Worm (Caenorhabditis elegans) whole organism, young adult: Measurements from ENCODE around the gene iglr-1.

Experiments
- B0261.1 ChIP-seq: sonication (generic microtip); optimal IDR thresholded peaks from 2 replicates; lab custom pipeline; 2016; ENCODE audit warnings: mild to moderate bottlenecking, missing genetic modification characterization, moderate library complexity, missing compliant biosample characterization
- C06A6.2 ChIP-seq: fragments of 200-800 bp; sonication (Bioruptor generic); conservative IDR thresholded peaks from 2 replicates; pipeline ENCODE4 v1.3.6; 2022; ENCODE audit warnings: missing genetic modification characterization, missing compliant biosample characterization
- C17E4.6 ChIP-seq: fragments of 200-800 bp; sonication (Bioruptor generic); IDR thresholded peaks from 2 replicates; pipeline ENCODE4 v1.3.6; 2022; ENCODE audit warnings: missing genetic modification reagents, missing genetic modification characterization, missing compliant biosample characterization
- F33H1.4 ChIP-seq: fragments of 200-800 bp; sonication (Bioruptor generic); IDR thresholded peaks from 2 replicates; pipeline ENCODE4 v1.3.6; 2022; ENCODE audit warnings: missing genetic modification reagents, missing genetic modification characterization, missing compliant biosample characterization
- F49E8.2 ChIP-seq: sonication (generic microtip); optimal IDR thresholded peaks from 3 replicates; lab custom pipeline; 2017; ENCODE audit warnings: missing genetic modification characterization, mild to moderate bottlenecking, missing compliant biosample characterization, antibody characterized with exemption, moderate library complexity; ENCODE audit not compliant: insufficient read depth
- F55B11.4 ChIP-seq: sonication (generic microtip); optimal IDR thresholded peaks from 2 replicates; lab custom pipeline; 2016; ENCODE audit warnings: missing compliant biosample characterization, missing genetic modification characterization, borderline replicate concordance; ENCODE audit not compliant: insufficient read depth
- F57C9.4 ChIP-seq: sonication (generic microtip); optimal IDR thresholded peaks from 2 replicates; lab custom pipeline; 2017; ENCODE audit warnings: mild to moderate bottlenecking, missing genetic modification characterization, missing compliant biosample characterization
- K12H6.12 ChIP-seq: fragments of 200-800 bp; sonication (Bioruptor generic); optimal IDR thresholded peaks from 2 replicates; lab custom pipeline; 2018; ENCODE audit warnings: mild to moderate bottlenecking, missing genetic modification characterization, missing compliant biosample characterization
- Y53F4B.3 ChIP-seq: fragments of 200-800 bp; sonication (Bioruptor generic); IDR thresholded peaks from 2 replicates; pipeline ENCODE4 v1.3.6; 2022; ENCODE audit warnings: missing genetic modification reagents, missing genetic modification characterization, missing compliant biosample characterization
- Y95B8A.8 ChIP-seq: fragments of 200-800 bp; sonication (Bioruptor generic); IDR thresholded peaks from 2 replicates; pipeline ENCODE4 v1.3.6; 2022; ENCODE audit warnings: missing genetic modification reagents, missing genetic modification characterization, missing compliant biosample characterization
- ZK185.1 ChIP-seq: sonication (generic microtip); optimal IDR thresholded peaks from 2 replicates; lab custom pipeline; 2016; ENCODE audit warnings: mild to moderate bottlenecking, missing genetic modification characterization, missing compliant biosample characterization; ENCODE audit not compliant: poor library complexity, severe bottlenecking
- attf-3 ChIP-seq: fragments of 200-800 bp; sonication (Bioruptor generic); conservative IDR thresholded peaks from 2 replicates; pipeline ENCODE4 v1.3.6; 2022; ENCODE audit warnings: missing genetic modification reagents, missing genetic modification characterization, missing compliant biosample characterization
- attf-5 ChIP-seq: fragments of 200-800 bp; sonication (Bioruptor generic); optimal IDR thresholded peaks from 2 replicates; lab custom pipeline; 2018; ENCODE audit warnings: mild to moderate bottlenecking, missing genetic modification characterization, missing compliant biosample characterization
- bed-2 ChIP-seq: fragments of 200-800 bp; sonication (Bioruptor generic); IDR thresholded peaks from 2 replicates; pipeline ENCODE4 v1.3.6; 2022; ENCODE audit warnings: missing genetic modification reagents, missing genetic modification characterization, missing compliant biosample characterization
- cebp-1 ChIP-seq, 2 experiments: fragments of 200-800 bp in 1 of 2; sonication (Bioruptor generic) in 1 of 2; sonication (generic microtip) in 1 of 2; IDR thresholded peaks in 1 of 2; optimal IDR thresholded peaks in 1 of 2; 2 replicates each; pipeline versions ENCODE4 v1.3.6 to Lab custom; 2017 to 2022; ENCODE audit warnings: missing compliant biosample characterization in 2 of 2, missing genetic modification characterization in 2 of 2, mild to moderate bottlenecking in 1 of 2, missing genetic modification reagents in 1 of 2, moderate library complexity in 1 of 2
- ceh-100 ChIP-seq: fragments of 200-800 bp; sonication (Bioruptor generic); IDR thresholded peaks from 2 replicates; pipeline ENCODE4 v1.3.6; 2022; ENCODE audit warnings: missing genetic modification reagents, missing genetic modification characterization, missing compliant biosample characterization
- chd-7 ChIP-seq: sonication (generic microtip); optimal IDR thresholded peaks from 2 replicates; lab custom pipeline; 2016; ENCODE audit warnings: mild to moderate bottlenecking, missing genetic modification characterization, moderate library complexity, missing compliant biosample characterization
- die-1 ChIP-seq: sonication (generic microtip); optimal IDR thresholded peaks from 2 replicates; lab custom pipeline; 2016; ENCODE audit warnings: missing genotype, mild to moderate bottlenecking, missing genetic modification characterization, missing compliant biosample characterization
- dox-1 ChIP-seq: fragments of 200-800 bp; sonication (Bioruptor generic); IDR thresholded peaks from 2 replicates; pipeline ENCODE4 v1.3.6; 2022; ENCODE audit warnings: missing genetic modification reagents, missing genetic modification characterization, missing compliant biosample characterization
- dpff-1 ChIP-seq: sonication (generic microtip); optimal IDR thresholded peaks from 2 replicates; lab custom pipeline; 2017; ENCODE audit warnings: mild to moderate bottlenecking, missing genetic modification characterization, missing compliant biosample characterization
- egl-44 ChIP-seq: fragments of 200-800 bp; sonication (Bioruptor generic); IDR thresholded peaks from 2 replicates; pipeline ENCODE4 v1.3.6; 2022; ENCODE audit warnings: missing genetic modification reagents, missing genetic modification characterization, missing compliant biosample characterization
- egrh-3 ChIP-seq: fragments of 200-800 bp; sonication (Bioruptor generic); IDR thresholded peaks from 2 replicates; pipeline ENCODE4 v1.3.6; 2022; ENCODE audit warnings: missing genetic modification reagents, missing genetic modification characterization, missing compliant biosample characterization
- ekl-4 ChIP-seq: fragments of 200-800 bp; sonication (Bioruptor generic); IDR thresholded peaks from 2 replicates; pipeline ENCODE4 v1.3.6; 2022; ENCODE audit warnings: missing genetic modification reagents, missing genetic modification characterization, missing compliant biosample characterization
- hmg-20 ChIP-seq: fragments of 200-800 bp; sonication (Bioruptor generic); IDR thresholded peaks from 2 replicates; pipeline ENCODE4 v1.3.6; 2022; ENCODE audit warnings: missing genetic modification reagents, missing genetic modification characterization, missing compliant biosample characterization
- lag-1 ChIP-seq: fragments of 200-800 bp; sonication (Bioruptor generic); IDR thresholded peaks from 2 replicates; pipeline ENCODE4 v1.3.6; 2022; ENCODE audit warnings: missing genetic modification reagents, missing genetic modification characterization, missing compliant biosample characterization
- let-607 ChIP-seq, 2 experiments: fragments of 200-800 bp in 1 of 2; sonication (Bioruptor generic) in 1 of 2; sonication (generic microtip) in 1 of 2; optimal IDR thresholded peaks; 2 replicates each; lab custom pipeline; 2016 to 2018; ENCODE audit warnings: mild to moderate bottlenecking in 2 of 2, missing compliant biosample characterization in 2 of 2, missing genetic modification characterization in 2 of 2, moderate library complexity in 2 of 2, missing genotype in 1 of 2
- lin-40 ChIP-seq: sonication (generic microtip); optimal IDR thresholded peaks from 2 replicates; lab custom pipeline; 2016; ENCODE audit warnings: missing genetic modification characterization, mild to moderate bottlenecking, missing compliant biosample characterization, missing genotype, missing genetic modification reagents
- lir-1 ChIP-seq: fragments of 200-800 bp; sonication (Bioruptor generic); conservative IDR thresholded peaks from 2 replicates; pipeline ENCODE4 v1.3.6; 2022; ENCODE audit warnings: missing genetic modification reagents, missing genetic modification characterization, missing compliant biosample characterization
- madf-10 ChIP-seq: sonication (generic microtip); optimal IDR thresholded peaks from 2 replicates; lab custom pipeline; 2016; ENCODE audit warnings: mild to moderate bottlenecking, missing genetic modification characterization, missing compliant biosample characterization
- madf-3 ChIP-seq: fragments of 200-800 bp; sonication (Bioruptor generic); IDR thresholded peaks from 2 replicates; pipeline ENCODE4 v1.3.6; 2022; ENCODE audit warnings: missing genetic modification reagents, missing genetic modification characterization, missing compliant biosample characterization
- madf-8 ChIP-seq: fragments of 200-800 bp; sonication (Bioruptor generic); conservative IDR thresholded peaks from 2 replicates; pipeline ENCODE4 v1.3.6; 2022; ENCODE audit warnings: missing genetic modification reagents, missing genetic modification characterization, missing compliant biosample characterization
- mcd-1 ChIP-seq: fragments of 200-800 bp; sonication (Bioruptor generic); IDR thresholded peaks from 2 replicates; pipeline ENCODE4 v1.3.6; 2022; ENCODE audit warnings: missing genetic modification reagents, missing genetic modification characterization, missing compliant biosample characterization
- mes-4 ChIP-seq: sonication (generic microtip); optimal IDR thresholded peaks from 2 replicates; lab custom pipeline; 2016; ENCODE audit warnings: missing genotype, missing genetic modification characterization, missing compliant biosample characterization
- nhr-90 ChIP-seq: sonication (generic microtip); optimal IDR thresholded peaks from 2 replicates; lab custom pipeline; 2016; ENCODE audit warnings: missing genotype, mild to moderate bottlenecking, missing genetic modification characterization, missing compliant biosample characterization
- pbrm-1 ChIP-seq: fragments of 200-800 bp; sonication (Bioruptor generic); IDR thresholded peaks from 2 replicates; pipeline ENCODE4 v1.3.6; 2022; ENCODE audit warnings: missing genetic modification reagents, missing genetic modification characterization, missing compliant biosample characterization
- pha-4 ChIP-seq: fragments of 150-350 bp; sonication (generic microtip); optimal IDR thresholded peaks from 2 replicates; lab custom pipeline; 2014; ENCODE audit warnings: missing biosample characterization, missing genetic modification reagents, missing genetic modification characterization
- rcor-1 ChIP-seq: fragments of 200-800 bp; sonication (Bioruptor generic); IDR thresholded peaks from 2 replicates; pipeline ENCODE4 v1.3.6; 2022; ENCODE audit warnings: missing genetic modification reagents, missing genetic modification characterization, missing compliant biosample characterization
- sea-2 ChIP-seq: fragments of 200-800 bp; sonication (Bioruptor generic); IDR thresholded peaks from 2 replicates; pipeline ENCODE4 v1.3.6; 2022; ENCODE audit warnings: missing genetic modification characterization, missing compliant biosample characterization
- snpc-4 ChIP-seq, 5 experiments: fragments of 150-350 bp in 1 of 5; sonication (generic microtip) in 4 of 5; optimal IDR thresholded peaks; 2 replicates each; lab custom pipeline; 2014 to 2018; ENCODE audit warnings: missing genetic modification characterization in 5 of 5, missing biosample characterization in 3 of 5, antibody characterized with exemption in 2 of 5, mild to moderate bottlenecking in 2 of 5, missing compliant biosample characterization in 2 of 5, missing genotype in 2 of 5, moderate library complexity in 2 of 5, missing genetic modification reagents in 1 of 5
- tlf-1 ChIP-seq: fragments of 200-800 bp; sonication (Bioruptor generic); optimal IDR thresholded peaks from 2 replicates; lab custom pipeline; 2018; ENCODE audit warnings: mild to moderate bottlenecking, missing genetic modification characterization, missing compliant biosample characterization
- unc-130 ChIP-seq: sonication (generic microtip); optimal IDR thresholded peaks from 2 replicates; lab custom pipeline; 2016; ENCODE audit warnings: missing genetic modification reagents, missing genetic modification characterization, missing compliant biosample characterization
- unc-62 ChIP-seq: fragments of 150-350 bp; optimal IDR thresholded peaks from 2 replicates; lab custom pipeline; 2014; ENCODE audit warnings: missing biosample characterization, missing genetic modification reagents, missing genetic modification characterization
- xnd-1 ChIP-seq: sonication (generic microtip); optimal IDR thresholded peaks from 2 replicates; lab custom pipeline; 2016; ENCODE audit warnings: missing genotype, missing genetic modification reagents, missing genetic modification characterization, missing compliant biosample characterization
- zim-3 ChIP-seq: sonication (generic microtip); optimal IDR thresholded peaks from 2 replicates; lab custom pipeline; 2017; ENCODE audit warnings: mild to moderate bottlenecking, missing genetic modification characterization, moderate library complexity, missing compliant biosample characterization
- ztf-22 ChIP-seq: fragments of 200-800 bp; sonication (Bioruptor generic); optimal IDR thresholded peaks from 2 replicates; lab custom pipeline; 2018; ENCODE audit warnings: mild to moderate bottlenecking, missing genetic modification characterization, moderate library complexity, missing compliant biosample characterization
- ztf-6 ChIP-seq: fragments of 200-800 bp; sonication (Bioruptor generic); IDR thresholded peaks from 2 replicates; pipeline ENCODE4 v1.3.6; 2022; ENCODE audit warnings: missing genetic modification reagents, missing genetic modification characterization, missing compliant biosample characterization

Gene iglr-1

DNA sequence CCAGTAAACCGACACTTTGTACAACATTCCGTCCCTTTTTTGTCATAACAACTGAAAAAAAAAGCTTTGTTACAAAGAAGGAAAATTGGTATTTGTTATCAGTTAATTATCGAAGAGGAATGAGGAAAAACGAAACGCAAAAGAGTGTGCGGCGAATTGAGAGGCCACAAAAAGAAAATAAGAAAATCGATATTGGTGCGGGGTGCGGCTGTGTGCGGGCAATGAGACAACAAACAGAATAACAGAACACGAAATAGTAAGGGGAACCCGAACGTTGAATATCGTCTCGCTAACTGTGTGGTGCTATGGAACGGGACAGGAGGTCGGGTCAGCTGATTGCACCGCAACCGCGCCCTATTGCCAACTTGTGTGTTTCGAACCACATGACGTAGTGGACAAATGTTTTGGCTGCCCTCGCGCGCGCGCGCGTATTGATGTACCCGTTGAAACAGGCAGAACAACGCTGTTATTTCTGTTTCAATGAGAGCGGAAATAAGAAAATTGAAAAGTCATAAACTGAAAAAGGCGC, 49.4 kb upstream of the iglr-1 start, which contains the start of gene C18B12.4 (continued):
- TF ChIP-seq ZK185.1 (tag; lab: Kevin White, UChicago) (peak; percentile 64), let-607 (tag; optimal IDR thresholded peaks at IDR 0.05; lab: Kevin White, UChicago) (peak; percentile 25 to 58), sea-2 (GFP tag; lab: Robert Waterston, UW) (no peak), chd-7 (tag; lab: Kevin White, UChicago) (peak; percentile 87), attf-5 (GFP tag; lab: Kevin White, UChicago) (peak; percentile 93), C17E4.6 (no peak), nhr-90 (tag; lab: Kevin White, UChicago) (peak; percentile 46), tlf-1 (GFP tag; lab: Kevin White, UChicago) (peak; percentile 37), K12H6.12 (tag; lab: Kevin White, UChicago) (peak; percentile 89), F55B11.4 (tag; lab: Kevin White, UChicago) (no peak), ekl-4 (GFP tag; lab: Robert Waterston, UW) (no peak), egl-44 (GFP tag; lab: Robert Waterston, UW) (peak; percentile 77; the same call in 1 of the 2 replicates), madf-8 (GFP tag; lab: Robert Waterston, UW) (peak; percentile 55), F33H1.4 (GFP tag; lab: Robert Waterston, UW) (no peak), cebp-1 (GFP tag; IDR thresholded peaks at IDR 0.05; lab: Robert Waterston, UW) (peak; percentile 83), cebp-1 (tag; optimal IDR thresholded peaks at IDR 0.05; lab: Kevin White, UChicago) (peak; percentile 93), F49E8.2 (no peak), rcor-1 (GFP tag; lab: Robert Waterston, UW) (peak; percentile 75), lin-40 (peak; percentile 85), dpff-1 (tag; lab: Kevin White, UChicago) (no peak), C06A6.2 (GFP tag; lab: Robert Waterston, UW) (peak; percentile 55; the same call in 1 of the 2 replicates), ztf-6 (GFP tag; lab: Robert Waterston, UW) (0 out of 2 replicates have a peak, but pooled peaks have one; percentile 57), unc-130 (GFP tag; lab: Kevin White, UChicago) (no peak), pbrm-1 (GFP tag; lab: Robert Waterston, UW) (peak; percentile 66; the same call in 1 of the 2 replicates), ztf-22 (GFP tag; lab: Kevin White, UChicago) (peak; percentile 47), lir-1 (GFP tag; lab: Robert Waterston, UW) (peak; percentile 86), lag-1 (GFP tag; lab: Robert Waterston, UW) (no peak), madf-10 (peak; percentile 70), mes-4 (no peak), egrh-3 (GFP tag; lab: Robert Waterston, UW) (no peak; the same call in 1 of the 2 replicates), mcd-1 (GFP tag; lab: Robert Waterston, UW) (peak; percentile 95), B0261.1 (peak; percentile 6), xnd-1 (tag; lab: Kevin White, UChicago) (no peak), Y95B8A.8 (GFP tag; lab: Robert Waterston, UW) (0 out of 2 replicates have a peak, but pooled peaks have one; percentile 30), unc-62 (GFP tag; lab: Kevin White, UChicago) (peak; percentile 31), Y53F4B.3 (no peak), F57C9.4 (tag; lab: Kevin White, UChicago) (no peak), dox-1 (GFP tag; lab: Robert Waterston, UW) (peak; percentile 92), hmg-20 (GFP tag; lab: Robert Waterston, UW) (no peak), ceh-100 (0 out of 2 replicates have a peak, but pooled peaks have one; percentile 18), zim-3 (no peak), die-1 (peak; percentile 27), pha-4 (tag; lab: Kevin White, UChicago) (no peak), attf-3 (GFP tag; lab: Robert Waterston, UW) (peak; percentile 70), snpc-4 (GFP tag; optimal IDR thresholded peaks at IDR 0.05; lab: Kevin White, UChicago) (no peak), snpc-4 (tag; optimal IDR thresholded peaks at IDR 0.05; lab: Kevin White, UChicago) (peak; percentile 19 to 74 (median 62)), madf-3 (peak; percentile 70; the same call in 1 of the 2 replicates), bed-2 (GFP tag; lab: Robert Waterston, UW) (peak; percentile 74)
